4 fruit fly cellular contexts compared by ENCODE assay signal in genomic region chr3L:22868070-22868469, dm6.
TF ChIP-seq lines count a peak whose summit lies in the region.

Gene EMC4, minus strand, starts transcription at chr3L:22868243.

TF ChIP-seq in whole organism, adult, 20 proteins besides CTCF, POLR2A, EP300 and RAD21 (continued from another document):
- TF ChIP-seq bab1 (GFP tag; optimal IDR thresholded peaks at IDR 0.05; lab: Kevin White, UChicago) (peak; percentile 70), cic (GFP tag; optimal IDR thresholded peaks at IDR 0.05; lab: Kevin White, UChicago) (peak; percentile 56)
TF ChIP-seq in whole organism, adult: peak in this region for 14.

TF ChIP-seq in whole organism, embryonic, 481 proteins besides CTCF, POLR2A, EP300 and RAD21 (continued from another document and continues in another):
- TF ChIP-seq Myb (GFP tag; optimal IDR thresholded peaks at IDR 0.05; lab: Kevin White, UChicago) (peak; percentile 51), eyg (GFP tag; optimal IDR thresholded peaks at IDR 0.05; lab: Kevin White, UChicago) (peak; percentile 8), ewg (GFP tag; optimal IDR thresholded peaks at IDR 0.05; lab: Kevin White, UChicago) (peak; percentile 20), CG8765 (GFP tag; IDR thresholded peaks at IDR 0.05; lab: Robert Waterston, UW) (no peak), CG10979 (tag; optimal IDR thresholded peaks at IDR 0.05; lab: Kevin White, UChicago) (peak; percentile 28), CG12769 (tag; optimal IDR thresholded peaks at IDR 0.05; lab: Kevin White, UChicago) (peak; percentile 30), CG18619 (GFP tag; optimal IDR thresholded peaks at IDR 0.05; lab: Kevin White, UChicago) (peak; percentile 7), NFAT (GFP tag; IDR thresholded peaks at IDR 0.05; lab: Robert Waterston, UW) (peak; percentile 25; the same call in 1 of the 2 replicates), CG4424 (GFP tag; optimal IDR thresholded peaks at IDR 0.05; lab: Kevin White, UChicago) (peak; percentile 22), MESR4 (GFP tag; optimal IDR thresholded peaks at IDR 0.05; lab: Kevin White, UChicago) (peak; percentile 85), Aef1 (GFP tag; IDR thresholded peaks at IDR 0.05; lab: Robert Waterston, UW) (no peak), CG14710 (tag; optimal IDR thresholded peaks at IDR 0.05; lab: Kevin White, UChicago) (peak; percentile 61), CG12391 (tag; optimal IDR thresholded peaks at IDR 0.05; lab: Kevin White, UChicago) (peak; percentile 54), Dip2 (GFP tag; IDR thresholded peaks at IDR 0.05; lab: Robert Waterston, UW) (no peak), emc (GFP tag; optimal IDR thresholded peaks at IDR 0.05; lab: Kevin White, UChicago) (peak; percentile 23), slp2 (GFP tag; optimal IDR thresholded peaks at IDR 0.05; lab: Kevin White, UChicago) (peak; percentile 2), Deaf1 (tag; optimal IDR thresholded peaks at IDR 0.05; lab: Kevin White, UChicago) (peak; percentile 11), Hey (tag; optimal IDR thresholded peaks at IDR 0.05; lab: Kevin White, UChicago) (no peak), CG16813 (GFP tag; IDR thresholded peaks at IDR 0.05; lab: Robert Waterston, UW; ENCODE audit: partially characterized antibody) (peak; percentile 69; the same call in 2 of the 3 replicates), Rfx (GFP tag; IDR thresholded peaks at IDR 0.05; lab: Robert Waterston, UW) (peak; percentile 78), zf30C (GFP tag; optimal IDR thresholded peaks at IDR 0.05; lab: Kevin White, UChicago) (peak; percentile 64), tin (GFP tag; optimal IDR thresholded peaks at IDR 0.05; lab: Kevin White, UChicago) (peak; percentile 51), CG14050 (GFP tag; IDR thresholded peaks at IDR 0.05; lab: Robert Waterston, UW) (0 out of 3 replicates have a peak, but pooled peaks have one; percentile 21), ato (GFP tag; IDR thresholded peaks at IDR 0.05; lab: Robert Waterston, UW; ENCODE audit: partially characterized antibody) (peak; percentile 68), ci (GFP tag; IDR thresholded peaks at IDR 0.05; lab: Robert Waterston, UW) (peak; percentile 61; the same call in 1 of the 3 replicates), hbn (GFP tag; IDR thresholded peaks at IDR 0.05; lab: Robert Waterston, UW; ENCODE audit: partially characterized antibody) (peak; percentile 42; the same call in 1 of the 2 replicates), Tbp (GFP tag; optimal IDR thresholded peaks at IDR 0.05; lab: Kevin White, UChicago) (no peak), Sry-δ (GFP tag; optimal IDR thresholded peaks at IDR 0.05; lab: Kevin White, UChicago) (peak; percentile 76), ems (GFP tag; optimal IDR thresholded peaks at IDR 0.05; lab: Kevin White, UChicago) (peak; percentile 44), Sin3A (optimal IDR thresholded peaks at IDR 0.05; lab: Kevin White, UChicago) (peak; percentile 30), CG3163 (GFP tag; optimal IDR thresholded peaks at IDR 0.05; lab: Kevin White, UChicago) (peak; percentile 39), Opbp (GFP tag; IDR thresholded peaks at IDR 0.05; lab: Robert Waterston, UW; ENCODE audit: partially characterized antibody) (peak; percentile 82; the same call in 2 of the 3 replicates), yki (optimal IDR thresholded peaks at IDR 0.05; lab: Kevin White, UChicago) (no peak), Hr3 (GFP tag; optimal IDR thresholded peaks at IDR 0.05; lab: Kevin White, UChicago) (peak; percentile 28), HLHmδ (GFP tag; optimal IDR thresholded peaks at IDR 0.05; lab: Kevin White, UChicago) (no peak), Drgx (GFP tag; IDR thresholded peaks at IDR 0.05; lab: Robert Waterston, UW) (no peak), gcm (GFP tag; optimal IDR thresholded peaks at IDR 0.05; lab: Kevin White, UChicago) (no peak), Ets97D (GFP tag; optimal IDR thresholded peaks at IDR 0.05; lab: Kevin White, UChicago) (peak; percentile 59), CG12659 (GFP tag; optimal IDR thresholded peaks at IDR 0.05; lab: Kevin White, UChicago) (peak; percentile 60), CG30403 (GFP tag; optimal IDR thresholded peaks at IDR 0.05; lab: Kevin White, UChicago) (peak; percentile 48), CG10274 (GFP tag; optimal IDR thresholded peaks at IDR 0.05; lab: Kevin White, UChicago) (no peak)

TF ChIP-seq in whole organism, prepupa, 60 proteins besides CTCF, POLR2A, EP300 and RAD21 (continued from another document):
- no peak for TF ChIP-seq OdsH (GFP tag; optimal IDR thresholded peaks at IDR 0.05; lab: Kevin White, UChicago)
- no peak for TF ChIP-seq CG6276 (GFP tag; optimal IDR thresholded peaks at IDR 0.05; lab: Kevin White, UChicago)
- no peak for TF ChIP-seq Hr38 (GFP tag; optimal IDR thresholded peaks at IDR 0.05; lab: Kevin White, UChicago)
- TF ChIP-seq fkh (GFP tag; optimal IDR thresholded peaks at IDR 0.05; lab: Kevin White, UChicago) = no peak
- peak; percentile 60 for TF ChIP-seq cyc (GFP tag; optimal IDR thresholded peaks at IDR 0.05; lab: Kevin White, UChicago)
- no peak for TF ChIP-seq Hr4 (GFP tag; optimal IDR thresholded peaks at IDR 0.05; lab: Kevin White, UChicago)
- TF ChIP-seq CG7368 (GFP tag; optimal IDR thresholded peaks at IDR 0.05; lab: Kevin White, UChicago) = no peak
- TF ChIP-seq CG34406 (GFP tag; optimal IDR thresholded peaks at IDR 0.05; lab: Kevin White, UChicago) = no peak
- TF ChIP-seq eg (GFP tag; IDR thresholded peaks at IDR 0.05; lab: Robert Waterston, UW) = 0 out of 3 replicates have a peak, but pooled peaks have one; percentile 32
- TF ChIP-seq ss (GFP tag; optimal IDR thresholded peaks at IDR 0.05; lab: Kevin White, UChicago) = peak in 1 of 2 experiments; percentile 22
- peak; percentile 71 for TF ChIP-seq esn (GFP tag; optimal IDR thresholded peaks at IDR 0.05; lab: Kevin White, UChicago)
- no peak for TF ChIP-seq CG10669 (GFP tag; optimal IDR thresholded peaks at IDR 0.05; lab: Kevin White, UChicago)
- TF ChIP-seq CG6854 (GFP tag; optimal IDR thresholded peaks at IDR 0.05; lab: Kevin White, UChicago) = no peak
- no peak for TF ChIP-seq CG8319 (GFP tag; optimal IDR thresholded peaks at IDR 0.05; lab: Kevin White, UChicago)
- no peak for TF ChIP-seq CG32006 (GFP tag; optimal IDR thresholded peaks at IDR 0.05; lab: Kevin White, UChicago)
- no peak for TF ChIP-seq Lpt (GFP tag; optimal IDR thresholded peaks at IDR 0.05; lab: Kevin White, UChicago)
- peak; percentile 48 for TF ChIP-seq CG31627 (GFP tag; optimal IDR thresholded peaks at IDR 0.05; lab: Kevin White, UChicago)
- no peak for TF ChIP-seq CG4318 (GFP tag; optimal IDR thresholded peaks at IDR 0.05; lab: Kevin White, UChicago)
- no peak for TF ChIP-seq Met (GFP tag; optimal IDR thresholded peaks at IDR 0.05; lab: Kevin White, UChicago)
- TF ChIP-seq Eip75B (GFP tag; optimal IDR thresholded peaks at IDR 0.05; lab: Kevin White, UChicago) = peak; percentile 44
- TF ChIP-seq CG10631 (GFP tag; optimal IDR thresholded peaks at IDR 0.05; lab: Kevin White, UChicago) = peak; percentile 11
- no peak for TF ChIP-seq pdm3 (GFP tag; optimal IDR thresholded peaks at IDR 0.05; lab: Kevin White, UChicago)
TF ChIP-seq in whole organism, prepupa: peak in this region for 17.

TF ChIP-seq in whole organism, wandering third instar larva, 38 proteins besides CTCF, POLR2A, EP300 and RAD21 (continued from another document):
- TF ChIP-seq Vsx2 (GFP tag; optimal IDR thresholded peaks at IDR 0.05; lab: Kevin White, UChicago; ENCODE audit: partially characterized antibody) = no peak
- no peak for TF ChIP-seq Mio (GFP tag; optimal IDR thresholded peaks at IDR 0.05; lab: Kevin White, UChicago)
